Fruit fly (Drosophila melanogaster) whole organism, wandering third instar larva: ENCODE data around the gene Uqcc1.

ENCODE experiments used
- Abd-B ChIP-seq: fragments of >200 bp; optimal IDR thresholded peaks from 2 replicates; lab custom pipeline; 2017; ENCODE audit warnings: missing biosample characterization, missing genetic modification characterization
- Hr78 ChIP-seq: fragments of >200 bp; optimal IDR thresholded peaks from 2 replicates; lab custom pipeline; 2017; ENCODE audit warnings: missing biosample characterization, missing genetic modification characterization
- N ChIP-seq: fragments of >200 bp; optimal IDR thresholded peaks from 2 replicates; lab custom pipeline; 2018; ENCODE audit warnings: missing biosample characterization, missing external identifiers, missing genetic modification characterization
- OdsH ChIP-seq: fragments of 200-800 bp; sonication (Bioruptor generic); optimal IDR thresholded peaks from 2 replicates; lab custom pipeline; 2016; ENCODE audit warnings: missing biosample characterization, mild to moderate bottlenecking, missing genetic modification characterization
- brk ChIP-seq: fragments of 200-800 bp; sonication (Bioruptor generic); optimal IDR thresholded peaks from 2 replicates; lab custom pipeline; 2016; ENCODE audit warnings: missing biosample characterization, mild to moderate bottlenecking, missing genetic modification characterization
- dl ChIP-seq, 2 experiments: fragments of 175-275, 200-275 bp in 1 of 2; fragments of 200-275 bp in 1 of 2; sonication (Bioruptor generic); optimal IDR thresholded peaks; lab custom pipeline; 2018; ENCODE audit warnings: mild to moderate bottlenecking in 2 of 2, missing biosample characterization in 2 of 2, missing genetic modification characterization in 2 of 2, moderate library complexity in 2 of 2; ENCODE audit not compliant: partially characterized antibody in 2 of 2, insufficient read depth in 1 of 2
- ey ChIP-seq: fragments of 200-800 bp; sonication (Bioruptor generic); optimal IDR thresholded peaks from 2 replicates; lab custom pipeline; 2016; ENCODE audit warnings: missing biosample characterization, missing genetic modification characterization
- h ChIP-seq: fragments of 200-800 bp; sonication (Bioruptor generic); optimal IDR thresholded peaks from 3 replicates; lab custom pipeline; 2016; ENCODE audit warnings: missing biosample characterization, mild to moderate bottlenecking, missing genetic modification characterization
- psq ChIP-seq: fragments of 200-800 bp; sonication (Bioruptor generic); optimal IDR thresholded peaks from 3 replicates; lab custom pipeline; 2017; ENCODE audit warnings: missing biosample characterization, mild to moderate bottlenecking, missing genetic modification characterization, moderate library complexity

dm6 chr3L:6977391-6977790, 19.5 kb upstream of the Uqcc1 start:
- peak; percentile 61 for TF ChIP-seq brk (GFP tag; lab: Kevin White, UChicago)
- TF ChIP-seq OdsH (GFP tag; lab: Kevin White, UChicago), result peak; percentile 77
- TF ChIP-seq Abd-B, result no peak
- peak; percentile 63 for TF ChIP-seq psq (GFP tag; lab: Kevin White, UChicago)
- no peak for TF ChIP-seq Hr78 (GFP tag; lab: Kevin White, UChicago)
- no peak for TF ChIP-seq dl (GFP tag; optimal IDR thresholded peaks at IDR 0.05; lab: Kevin White, UChicago; ENCODE audit: insufficient read depth in 1 of 2, partially characterized antibody in 2 of 2)
- TF ChIP-seq h (GFP tag; lab: Kevin White, UChicago), result peak; percentile 68
- peak; percentile 25 for TF ChIP-seq ey
- no peak for TF ChIP-seq N (GFP tag; lab: Kevin White, UChicago)
